Worm (Caenorhabditis elegans) whole organism, late embryonic: ENCODE measurements around the gene arl-1.

ENCODE experiments used
- ceh-19 ChIP-seq: fragments of 200-800 bp; sonication (Bioruptor generic); optimal IDR thresholded peaks from 2 replicates; lab custom pipeline; 2018; ENCODE audit warnings: mild to moderate bottlenecking, missing genetic modification characterization, missing compliant biosample characterization
- ceh-22 ChIP-seq: sonication (generic microtip); optimal IDR thresholded peaks from 2 replicates; lab custom pipeline; 2017; ENCODE audit warnings: missing biosample characterization, missing genetic modification characterization
- ceh-45 ChIP-seq: fragments of 200-800 bp; sonication (Bioruptor generic); IDR thresholded peaks from 2 replicates; pipeline ENCODE4 v1.3.6; 2022; ENCODE audit warnings: missing genetic modification reagents, missing genetic modification characterization, missing compliant biosample characterization
- elt-4 ChIP-seq: sonication (generic microtip); optimal IDR thresholded peaks from 2 replicates; lab custom pipeline; 2016; ENCODE audit warnings: missing genetic modification characterization, missing compliant biosample characterization
- eyg-1 ChIP-seq: sonication (generic microtip); optimal IDR thresholded peaks from 2 replicates; lab custom pipeline; 2016; ENCODE audit warnings: missing genotype, missing genetic modification characterization, missing compliant biosample characterization
- lin-11 ChIP-seq: fragments of 200-800 bp; sonication (Bioruptor generic); optimal IDR thresholded peaks from 2 replicates; lab custom pipeline; 2018; ENCODE audit warnings: mild to moderate bottlenecking, missing genetic modification characterization, missing compliant biosample characterization
- pag-3 ChIP-seq: sonication (generic microtip); optimal IDR thresholded peaks from 2 replicates; lab custom pipeline; 2016; ENCODE audit warnings: missing compliant biosample characterization, missing genetic modification characterization, borderline replicate concordance
- pha-4 ChIP-seq: fragments of 150-350 bp; optimal IDR thresholded peaks from 2 replicates; lab custom pipeline; 2018; ENCODE audit warnings: missing biosample characterization, missing genetic modification reagents, missing genetic modification characterization
- pqm-1 ChIP-seq: sonication (generic microtip); optimal IDR thresholded peaks from 2 replicates; lab custom pipeline; 2016; ENCODE audit warnings: missing genetic modification characterization, missing compliant biosample characterization
- rnt-1 ChIP-seq: sonication (generic microtip); optimal IDR thresholded peaks from 2 replicates; lab custom pipeline; 2016; ENCODE audit warnings: missing genetic modification characterization, missing compliant biosample characterization
- unc-55 ChIP-seq: sonication (generic microtip); optimal IDR thresholded peaks from 2 replicates; lab custom pipeline; 2017; ENCODE audit warnings: missing biosample characterization, missing genetic modification reagents, missing genetic modification characterization

ce11 chrII:8556166-8556565, 25.6 kb upstream of the arl-1 start, which contains the start of gene glb-27:
- TF ChIP-seq ceh-22 (no peak), eyg-1 (tag; lab: Kevin White, UChicago) (no peak), ceh-19 (GFP tag; lab: Kevin White, UChicago) (no peak), lin-11 (no peak), pqm-1 (tag; lab: Kevin White, UChicago) (no peak), unc-55 (GFP tag; lab: Kevin White, UChicago) (no peak), elt-4 (tag; lab: Kevin White, UChicago) (no peak), pag-3 (no peak), pha-4 (tag; lab: Kevin White, UChicago) (no peak), ceh-45 (GFP tag; lab: Robert Waterston, UW) (no peak), rnt-1 (tag; lab: Kevin White, UChicago) (no peak)
